Fruit fly (Drosophila melanogaster): ENCODE measurements around the gene CG17475.

DNA sequence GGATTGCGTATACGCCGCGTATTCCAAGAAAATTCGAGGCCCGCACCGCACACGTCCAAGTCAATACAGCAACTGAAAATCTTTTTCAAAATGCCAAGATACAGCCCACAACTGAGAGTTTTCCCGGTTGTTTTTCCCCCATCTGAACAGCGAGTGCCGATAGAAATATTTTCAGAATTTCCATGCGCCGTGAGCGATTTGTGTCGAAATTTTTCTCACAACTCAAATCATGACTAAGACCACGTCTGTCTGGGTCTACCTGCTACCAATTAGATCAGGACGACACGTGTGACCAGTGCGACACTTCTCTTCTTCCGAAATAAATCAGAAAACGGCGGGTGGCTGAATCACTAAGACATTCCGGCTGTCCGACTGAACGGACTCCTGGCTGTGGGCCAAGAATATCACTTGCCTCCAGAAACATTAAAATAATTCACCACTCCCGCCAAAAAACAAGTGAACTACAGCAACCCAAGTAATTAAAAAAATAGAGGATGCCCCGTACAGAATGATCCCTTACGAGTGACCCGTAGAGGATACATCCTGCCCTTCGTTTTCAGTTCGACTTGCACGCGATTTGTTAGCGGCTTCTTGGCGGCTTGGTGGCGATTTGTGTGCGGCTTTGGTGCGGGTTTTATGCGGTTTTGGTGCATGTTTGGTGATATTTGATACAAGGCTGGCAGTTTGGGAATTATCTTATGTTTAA is 4.7 kb downstream of the CG17475 start, which contains the start of gene cher:
- TF ChIP-seq CG17829 (tag; optimal IDR thresholded peaks at IDR 0.05) (no peak), ken (GFP tag; IDR thresholded peaks at IDR 0.05) (no peak), CG8924 (tag; optimal IDR thresholded peaks at IDR 0.05) (no peak), sc (optimal IDR thresholded peaks at IDR 0.05) (no peak), sc (GFP tag; optimal IDR thresholded peaks at IDR 0.05) (no peak), CG3995 (GFP tag; optimal IDR thresholded peaks at IDR 0.05) (no peak), Bgb (GFP tag; IDR thresholded peaks at IDR 0.05; ENCODE audit: partially characterized antibody) (no peak), dati (GFP tag; IDR thresholded peaks at IDR 0.05) (no peak), CG14014 (GFP tag; IDR thresholded peaks at IDR 0.05) (no peak)
